Worm (Caenorhabditis elegans) whole organism, midembryonic: Measurements from ENCODE around the gene str-226.

Source experiments
- T22C8.4 ChIP-seq: fragments of 200-800 bp; sonication (Bioruptor generic); IDR thresholded peaks from 2 replicates; pipeline ENCODE4 v1.3.6; 2022; ENCODE audit warnings: missing genetic modification characterization, missing compliant biosample characterization
- ztf-23 ChIP-seq: fragments of 200-800 bp; sonication (Bioruptor generic); IDR thresholded peaks from 2 replicates; pipeline ENCODE4 v1.3.6; 2022; ENCODE audit warnings: missing genetic modification reagents, missing genetic modification characterization, missing compliant biosample characterization

ce11 chrV:3535260-3535659 lies 22.8 kb downstream of the str-226 start, which contains the start of gene nhr-221:
- TF ChIP-seq ztf-23 (no peak), T22C8.4 (GFP tag; lab: Robert Waterston, UW) (no peak)
